Fruit fly (Drosophila melanogaster) whole organism: ENCODE results near the gene kairos.
A peak's percentile ranks its signal among the peaks of the same experiment; 100 is the strongest.

Source experiments
- CG8478 ChIP-seq: fragments of >200 bp; optimal IDR thresholded peaks from 2 replicates; lab custom pipeline; 2018; ENCODE audit warnings: inconsistent platforms
- Dll ChIP-seq: fragments of >200 bp; optimal IDR thresholded peaks from 2 replicates; lab custom pipeline; 2017
- EcR ChIP-seq, 2 experiments: fragments of >200 bp; optimal IDR thresholded peaks; 2 replicates each; lab custom pipeline; 2017; ENCODE audit warnings: missing biosample characterization in 2 of 2, missing genetic modification characterization in 2 of 2, missing genetic modification reagents in 2 of 2
- pan ChIP-seq: fragments of >200 bp; optimal IDR thresholded peaks from 2 replicates; lab custom pipeline; 2017
- psq ChIP-seq: fragments of >200 bp; optimal IDR thresholded peaks from 2 replicates; lab custom pipeline; 2017
- usp ChIP-seq: fragments of >200 bp; optimal IDR thresholded peaks from 2 replicates; lab custom pipeline; 2017; ENCODE audit warnings: missing biosample characterization, missing genetic modification characterization, mixed read lengths

kairos gene

DNA sequence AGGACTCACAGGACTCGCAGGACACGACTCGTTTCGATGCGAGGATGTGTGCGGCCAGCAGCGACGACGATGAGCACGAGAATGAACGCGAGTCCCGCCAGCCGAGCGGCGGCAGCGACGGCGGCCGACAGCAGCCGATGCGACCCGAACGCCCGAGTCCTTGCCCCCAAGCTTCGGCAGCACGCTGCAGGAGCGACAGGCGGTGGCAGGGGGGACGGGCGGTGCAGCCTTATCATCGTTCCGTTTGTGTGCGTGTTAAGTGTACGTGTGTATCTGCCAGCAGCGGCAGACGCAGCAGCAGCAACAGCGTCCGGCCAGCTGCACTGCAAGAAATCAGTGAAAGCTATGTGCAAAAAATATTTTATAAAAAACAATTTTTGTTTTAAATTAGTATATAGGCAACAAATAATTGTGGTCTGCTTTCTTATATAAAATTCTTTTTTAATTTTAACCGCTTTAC lies at the start of gene kairos:
TSS of gene kairos (minus strand) at position 51 of the 460 bp plus-strand sequence.
- TF ChIP-seq pan (lab: Kevin White, UChicago) (no peak), CG8478 (lab: Kevin White, UChicago) (no peak), psq (lab: Kevin White, UChicago) (no peak), Dll (no peak), usp (no peak), EcR (GFP tag; optimal IDR thresholded peaks at IDR 0.05; lab: Kevin White, UChicago) (no peak)

DNA sequence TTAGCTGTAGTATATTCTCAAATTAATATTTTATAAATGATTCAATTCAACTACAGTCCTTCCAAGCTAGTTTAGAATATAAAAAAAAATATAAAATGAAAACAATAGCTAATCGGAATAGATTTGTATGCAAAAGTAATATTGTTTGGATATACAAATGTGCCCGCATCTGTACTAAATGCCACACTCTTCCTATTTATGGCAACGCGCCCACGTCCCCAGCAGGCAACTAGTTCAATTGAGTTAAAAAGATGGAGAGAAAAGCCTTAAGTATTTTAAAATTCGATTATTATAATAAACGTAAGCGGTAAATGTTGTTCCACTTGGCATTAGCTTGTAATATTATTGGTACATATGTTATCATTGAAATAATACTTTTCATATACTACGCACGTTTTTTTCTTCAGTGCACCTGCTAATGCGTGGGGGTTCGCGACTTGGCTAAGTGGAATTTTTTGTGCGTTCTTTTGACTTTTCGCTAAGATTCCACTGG lies 49.6 kb upstream of the kairos start:
- no peak for TF ChIP-seq EcR (GFP tag; optimal IDR thresholded peaks at IDR 0.05; lab: Kevin White, UChicago)

DNA sequence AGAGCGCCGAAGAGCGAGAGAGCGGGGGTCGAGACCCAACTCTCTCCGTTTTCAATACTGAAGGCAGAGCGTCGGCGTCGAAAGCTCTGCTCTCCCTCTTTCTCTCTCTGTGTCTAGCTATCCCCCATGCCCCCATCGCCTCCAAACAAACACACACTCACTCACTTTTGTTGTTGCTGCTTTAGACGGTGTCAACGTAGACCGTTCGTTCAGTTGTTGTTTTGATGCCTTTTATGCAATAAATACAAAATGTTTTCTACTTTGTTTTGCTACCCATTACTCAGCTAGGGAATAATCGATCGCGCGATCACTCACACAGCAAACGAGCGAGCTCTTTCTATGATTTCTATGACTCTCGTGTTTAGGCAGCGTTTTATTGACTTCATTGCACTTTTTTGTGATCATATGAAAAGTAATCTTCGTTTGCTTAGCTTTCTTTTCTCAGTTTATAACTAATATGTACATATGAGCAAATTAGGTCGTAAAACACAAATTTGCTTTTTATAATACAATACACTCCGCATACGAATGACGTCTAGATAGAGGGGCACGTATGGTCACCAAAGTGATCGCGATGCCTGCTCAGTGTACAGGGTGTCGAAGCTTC lies 48.7 kb upstream of the kairos start:
- TF ChIP-seq CG8478 (lab: Kevin White, UChicago) = no peak
- peak; percentile 82 for TF ChIP-seq pan (lab: Kevin White, UChicago)
- TF ChIP-seq psq (lab: Kevin White, UChicago) = no peak
- TF ChIP-seq usp = no peak
- TF ChIP-seq EcR (GFP tag; optimal IDR thresholded peaks at IDR 0.05; lab: Kevin White, UChicago) = no peak
- TF ChIP-seq Dll = peak; percentile 95

DNA sequence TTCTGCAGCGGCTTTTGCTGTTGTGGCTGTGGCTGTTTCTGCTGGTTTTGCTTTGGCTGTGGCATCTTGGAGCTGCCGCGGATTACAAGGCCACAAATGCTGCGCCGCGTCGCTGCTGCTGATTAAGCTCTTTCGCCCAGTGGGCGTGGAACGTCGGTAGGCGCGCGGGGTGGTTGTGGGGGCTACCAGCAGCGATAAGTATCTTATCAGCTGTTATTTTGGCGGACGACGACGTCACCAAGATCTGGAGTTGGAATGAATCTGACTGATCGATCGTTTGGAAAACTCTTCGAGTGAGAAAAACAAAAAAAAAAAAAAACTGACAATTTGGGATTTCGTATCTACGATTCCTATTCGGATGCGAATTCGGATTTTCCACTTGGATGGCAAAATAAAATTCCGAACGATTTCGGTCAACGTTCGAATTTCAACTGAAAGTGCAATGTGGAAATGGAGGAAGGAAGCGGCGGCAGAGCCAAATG lies 48.2 kb upstream of the kairos start:
- TF ChIP-seq CG8478 (lab: Kevin White, UChicago) (no peak), Dll (no peak), pan (lab: Kevin White, UChicago) (no peak), psq (lab: Kevin White, UChicago) (no peak), usp (no peak), EcR (GFP tag; optimal IDR thresholded peaks at IDR 0.05; lab: Kevin White, UChicago) (no peak)

DNA sequence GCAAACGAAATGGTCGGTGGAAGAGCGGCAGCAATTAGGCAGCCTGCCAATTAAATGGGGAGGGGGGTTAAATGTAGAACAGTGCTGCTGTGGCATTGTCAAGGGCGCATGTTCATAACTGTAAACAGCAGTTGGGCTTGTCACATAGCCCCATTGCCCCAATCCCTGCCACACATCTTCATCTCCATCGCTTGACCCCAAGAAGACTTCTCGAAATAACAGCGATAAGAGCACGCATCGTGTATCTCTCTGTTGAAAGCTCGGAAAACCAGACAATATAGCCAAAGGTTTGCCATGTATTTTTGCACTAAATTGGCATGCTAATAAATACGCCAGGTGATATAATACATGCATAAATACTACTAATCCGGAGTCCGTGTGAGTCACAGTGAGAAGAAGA lies 46.6 kb upstream of the kairos start:
- TF ChIP-seq psq (lab: Kevin White, UChicago) (no peak), usp (no peak), EcR (GFP tag; optimal IDR thresholded peaks at IDR 0.05; lab: Kevin White, UChicago) (no peak), Dll (no peak), pan (lab: Kevin White, UChicago) (no peak), CG8478 (lab: Kevin White, UChicago) (no peak)

DNA sequence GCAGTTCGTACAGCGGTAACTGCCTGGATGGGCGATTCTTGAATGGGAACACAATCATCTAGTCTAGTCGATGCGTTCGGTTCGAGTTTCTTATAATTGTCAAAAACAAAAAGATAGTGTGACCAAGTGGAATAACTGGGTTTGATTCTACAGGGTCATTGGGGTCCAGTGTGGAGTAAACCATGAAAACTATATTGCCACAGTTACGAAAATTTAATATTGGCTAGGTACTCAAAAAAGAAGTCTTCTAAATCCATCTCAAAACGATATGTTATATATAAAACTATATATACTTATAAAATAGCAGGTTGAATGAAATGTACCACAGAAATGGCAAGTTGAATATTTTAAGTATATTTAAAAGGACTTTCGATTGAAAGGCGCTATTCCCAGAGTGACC lies 44.0 kb upstream of the kairos start, which contains the start of gene CG34328:
TSS of gene CG34328 (minus strand) at position 101 of the 400 bp plus-strand sequence.
- TF ChIP-seq usp (no peak), psq (lab: Kevin White, UChicago) (no peak), pan (lab: Kevin White, UChicago) (no peak), CG8478 (lab: Kevin White, UChicago) (no peak), Dll (no peak), EcR (GFP tag; optimal IDR thresholded peaks at IDR 0.05; lab: Kevin White, UChicago) (no peak)

DNA sequence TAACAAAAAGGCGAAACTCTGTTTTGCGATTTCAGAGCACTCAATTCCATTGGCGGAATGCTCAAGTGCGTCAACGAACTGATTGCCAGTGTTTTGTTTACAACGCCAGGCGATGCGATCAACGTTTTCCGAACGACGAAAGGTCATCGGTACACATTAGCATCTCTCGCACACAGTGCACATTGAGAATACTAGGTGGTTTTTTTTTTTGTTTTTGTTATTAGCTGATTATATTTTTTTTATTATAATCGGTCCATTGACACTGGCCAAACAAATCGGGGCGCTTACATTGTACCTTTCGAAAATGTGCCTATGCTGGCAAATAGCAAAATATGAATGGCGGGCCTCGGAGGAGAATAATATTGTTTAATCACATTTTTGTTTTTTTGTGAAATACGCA lies 39.2 kb upstream of the kairos start:
- no peak for TF ChIP-seq CG8478 (lab: Kevin White, UChicago)
- TF ChIP-seq pan (lab: Kevin White, UChicago) = no peak
- no peak for TF ChIP-seq usp
- no peak for TF ChIP-seq psq (lab: Kevin White, UChicago)
- TF ChIP-seq EcR (GFP tag; optimal IDR thresholded peaks at IDR 0.05; lab: Kevin White, UChicago) = no peak
- TF ChIP-seq Dll = no peak

DNA sequence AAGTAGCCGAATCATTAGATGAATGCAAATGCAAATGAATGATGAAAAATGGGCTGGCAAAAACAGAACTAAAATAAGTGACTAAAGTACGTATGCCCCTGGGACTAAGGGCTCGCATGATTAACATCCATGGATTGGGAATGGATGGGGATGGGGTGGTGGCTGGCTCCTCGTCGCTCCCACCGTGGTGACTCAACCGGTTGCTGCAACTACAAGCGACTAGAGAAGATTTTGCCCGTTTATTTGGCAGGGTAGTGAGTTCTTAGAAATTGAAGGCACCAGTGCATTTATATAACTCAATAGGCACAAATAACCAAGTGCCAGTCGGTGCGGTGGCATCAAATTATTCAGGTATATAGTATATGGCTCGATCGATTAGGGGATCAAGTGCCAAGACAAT lies 30.8 kb upstream of the kairos start, which contains the start of gene Tsf1:
TSS of gene Tsf1 (plus strand) at position 301 of the 400 bp plus-strand sequence.
- TF ChIP-seq Dll (no peak), EcR (GFP tag; optimal IDR thresholded peaks at IDR 0.05; lab: Kevin White, UChicago) (no peak), CG8478 (lab: Kevin White, UChicago) (no peak), usp (no peak), pan (lab: Kevin White, UChicago) (no peak)

DNA sequence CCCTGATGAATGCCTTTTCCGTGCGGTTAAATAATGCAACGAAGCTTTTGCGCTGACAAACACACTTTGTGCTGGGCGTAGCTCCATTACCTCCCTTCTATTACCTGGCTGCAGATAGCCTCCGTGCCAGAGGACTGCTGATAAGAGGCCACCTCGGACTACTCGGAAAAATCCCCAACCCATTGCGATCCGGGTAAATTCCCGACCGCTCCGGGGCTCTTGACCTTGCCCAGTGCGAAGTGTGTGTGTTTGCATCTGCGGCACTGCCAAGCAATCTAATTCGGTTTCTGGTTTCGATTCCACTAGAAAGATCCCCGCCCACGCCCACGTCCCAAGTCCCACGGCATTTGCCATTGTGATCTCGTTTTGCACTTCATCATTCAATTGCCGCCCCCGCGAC lies 29.8 kb upstream of the kairos start:
- TF ChIP-seq usp (no peak), EcR (GFP tag; optimal IDR thresholded peaks at IDR 0.05; lab: Kevin White, UChicago) (no peak), Dll (no peak), psq (lab: Kevin White, UChicago) (no peak), pan (lab: Kevin White, UChicago) (no peak), CG8478 (lab: Kevin White, UChicago) (no peak)

DNA sequence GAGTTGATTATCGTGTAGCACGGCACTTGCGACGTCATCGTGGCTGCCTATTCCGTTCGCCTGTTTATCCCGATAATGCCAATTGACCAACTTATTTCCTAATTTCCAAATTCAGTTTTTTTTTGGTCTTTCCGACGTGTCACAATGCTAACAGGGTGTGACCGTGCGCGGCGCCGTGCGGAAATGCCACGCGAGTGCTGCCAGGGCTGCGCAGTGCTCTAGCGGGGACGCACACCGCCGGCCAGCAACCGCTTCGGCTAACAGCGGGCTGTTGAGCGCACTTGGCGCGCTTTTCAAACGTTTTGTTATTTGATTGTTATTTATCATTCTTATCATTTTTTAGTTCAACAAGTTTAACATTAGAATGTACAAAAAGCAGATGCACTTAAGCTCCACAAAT lies 29.1 kb upstream of the kairos start, which contains the start of gene betaCOP:
TSS of gene betaCOP (minus strand) at position 187 of the 400 bp plus-strand sequence.
- no peak for TF ChIP-seq Dll
- no peak for TF ChIP-seq pan (lab: Kevin White, UChicago)
- no peak for TF ChIP-seq EcR (GFP tag; optimal IDR thresholded peaks at IDR 0.05; lab: Kevin White, UChicago)
- no peak for TF ChIP-seq psq (lab: Kevin White, UChicago)
- no peak for TF ChIP-seq CG8478 (lab: Kevin White, UChicago)
- TF ChIP-seq usp = no peak

DNA sequence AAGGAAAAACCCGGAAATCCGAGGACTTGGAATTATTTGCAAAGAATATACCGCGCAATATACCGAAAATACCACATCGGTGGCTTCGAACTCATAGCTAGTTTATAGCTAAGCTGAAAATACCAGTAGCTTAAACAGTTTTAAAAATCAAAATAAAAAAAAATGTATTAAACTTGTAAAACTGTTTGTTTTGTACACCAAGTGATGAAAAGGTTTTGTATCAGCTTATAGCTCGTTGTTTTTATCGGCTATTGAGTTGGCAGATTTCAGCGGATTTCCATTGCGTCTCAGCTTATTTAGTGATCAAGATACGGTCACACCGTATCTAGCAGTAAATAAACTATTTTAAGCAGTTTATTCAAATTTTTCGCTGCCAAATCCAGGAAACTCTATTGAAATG lies 23.8 kb upstream of the kairos start, which contains the start of the genes por and CG6179:
TSS of gene por (minus strand) at position 64 of the 400 bp plus-strand sequence.
TSS of gene CG6179 (plus strand) at position 292 of the 400 bp plus-strand sequence.
- TF ChIP-seq EcR (GFP tag; optimal IDR thresholded peaks at IDR 0.05; lab: Kevin White, UChicago) = no peak
- TF ChIP-seq psq (lab: Kevin White, UChicago) = no peak
- no peak for TF ChIP-seq Dll
- TF ChIP-seq CG8478 (lab: Kevin White, UChicago) = no peak
- no peak for TF ChIP-seq pan (lab: Kevin White, UChicago)
- no peak for TF ChIP-seq usp

DNA sequence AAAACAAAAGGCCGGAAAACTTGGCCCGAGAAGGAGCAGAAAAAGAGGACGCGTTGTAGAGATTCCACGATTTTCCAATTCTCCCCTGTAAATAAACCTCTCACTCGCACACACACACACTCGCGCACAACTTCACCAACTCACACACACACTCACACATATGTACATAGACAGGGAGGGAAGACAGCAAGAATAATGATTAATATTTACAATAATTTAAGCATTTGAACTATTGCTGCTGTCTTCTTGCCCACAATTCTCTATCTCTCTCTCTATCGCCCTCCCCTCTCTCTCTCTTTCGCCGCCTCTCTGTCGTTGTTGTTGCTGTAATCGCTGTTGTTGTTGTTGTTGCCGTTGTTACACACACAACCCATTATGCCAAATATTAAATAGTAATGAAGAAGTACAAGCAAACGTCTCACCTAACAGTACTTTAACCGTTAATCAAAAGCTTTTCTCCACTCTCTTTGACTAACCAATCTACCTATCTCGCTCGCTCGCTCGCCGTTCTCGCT lies 18.5 kb upstream of the kairos start:
- TF ChIP-seq Dll = no peak
- no peak for TF ChIP-seq CG8478 (lab: Kevin White, UChicago)
